Fruit fly (Drosophila melanogaster) S2 (cell line): ENCODE measurements around the gene CG8301.

Experiments used
- CG8478 ChIP-seq: fragments of >200 bp; optimal IDR thresholded peaks from 2 replicates; lab custom pipeline; 2018
- CTCF ChIP-seq, 2 experiments: fragments of >200 bp; optimal IDR thresholded peaks; 2 replicates each; lab custom pipeline; 2018

dm6 chr3R:9620278-9620677 lies 39.2 kb downstream of the CG8301 start:
- TF ChIP-seq CG8478 (lab: Kevin White, UChicago) (no peak), CTCF (optimal IDR thresholded peaks at IDR 0.05; lab: Kevin White, UChicago) (no peak)
